Worm (Caenorhabditis elegans): ENCODE results near the gene sdz-11.

The sdz-11 gene

ce11 chrII:3739647-3740046 lies 12.4 kb downstream of the sdz-11 start, which contains the start of gene F12E12.2:
F12E12.2 (plus strand) TSS chrII:3739947.
- TF ChIP-seq rnt-1 (tag; optimal IDR thresholded peaks at IDR 0.05) = no peak
- no peak for TF ChIP-seq sptf-1 (tag; optimal IDR thresholded peaks at IDR 0.05)
- TF ChIP-seq egl-27 (tag; optimal IDR thresholded peaks at IDR 0.05) = no peak
- TF ChIP-seq snu-23 (GFP tag; optimal IDR thresholded peaks at IDR 0.05) = no peak
- no peak for TF ChIP-seq pax-3 (tag; optimal IDR thresholded peaks at IDR 0.05)
- no peak for TF ChIP-seq pqm-1 (tag; optimal IDR thresholded peaks at IDR 0.05)
- TF ChIP-seq lin-13 (GFP tag; optimal IDR thresholded peaks at IDR 0.05) = no peak

- TF ChIP-seq ceh-82 (tag; optimal IDR thresholded peaks at IDR 0.05) (no peak), C04F5.9 (tag; optimal IDR thresholded peaks at IDR 0.05) (no peak), pqm-1 (tag; optimal IDR thresholded peaks at IDR 0.05) (no peak), nhr-28 (tag; optimal IDR thresholded peaks at IDR 0.05) (no peak), alr-1 (tag; optimal IDR thresholded peaks at IDR 0.05; ENCODE audit: borderline replicate concordance) (no peak), Y116A8C.19 (tag; optimal IDR thresholded peaks at IDR 0.05; ENCODE audit: borderline replicate concordance) (no peak), zip-4 (GFP tag; optimal IDR thresholded peaks at IDR 0.05) (no peak), lsy-2 (tag; optimal IDR thresholded peaks at IDR 0.05) (no peak), irx-1 (tag; optimal IDR thresholded peaks at IDR 0.05) (no peak), nhr-11 (tag; optimal IDR thresholded peaks at IDR 0.05) (no peak), ztf-4 (tag; optimal IDR thresholded peaks at IDR 0.05) (no peak), mdl-1 (tag; optimal IDR thresholded peaks at IDR 0.05) (no peak), egl-13 (tag; optimal IDR thresholded peaks at IDR 0.05) (no peak), aly-2 (tag; optimal IDR thresholded peaks at IDR 0.05) (no peak), unc-86 (tag; optimal IDR thresholded peaks at IDR 0.05) (no peak), swsn-7 (tag; optimal IDR thresholded peaks at IDR 0.05) (no peak), nhr-237 (tag; optimal IDR thresholded peaks at IDR 0.05) (no peak), nhr-77 (tag; optimal IDR thresholded peaks at IDR 0.05) (no peak)
Observed at ce11 chrII:3736893-3737375, 15.2 kb downstream of the sdz-11 start, which contains the start of gene F12E12.6. F12E12.6 (minus strand) TSS chrII:3736943.

- TF ChIP-seq rnt-1 (tag; optimal IDR thresholded peaks at IDR 0.05) (no peak), unc-130 (tag; optimal IDR thresholded peaks at IDR 0.05) (no peak), swsn-7 (tag; optimal IDR thresholded peaks at IDR 0.05) (no peak), lin-15B (tag; optimal IDR thresholded peaks at IDR 0.05) (no peak)
Observed at ce11 chrII:3731723-3732122, 20.4 kb downstream of the sdz-11 start, which contains the start of the genes sdz-12 and bath-31. sdz-12 (minus strand) TSS chrII:3731823. bath-31 (plus strand) TSS chrII:3731973.

ce11 chrII:3727996-3728395 lies 24.1 kb downstream of the sdz-11 start, which contains the start of gene C46E10.8:
C46E10.8 (minus strand) TSS chrII:3728096.
- TF ChIP-seq unc-62 (GFP tag; optimal IDR thresholded peaks at IDR 0.05) = no peak
- no peak for TF ChIP-seq sptf-1 (tag; optimal IDR thresholded peaks at IDR 0.05)
- TF ChIP-seq elt-3 (tag; optimal IDR thresholded peaks at IDR 0.05) = no peak
- TF ChIP-seq F16B12.6 (tag; optimal IDR thresholded peaks at IDR 0.05) = no peak
- no peak for TF ChIP-seq lin-15B (tag; optimal IDR thresholded peaks at IDR 0.05)
- no peak for TF ChIP-seq snu-23 (GFP tag; optimal IDR thresholded peaks at IDR 0.05)
- TF ChIP-seq ets-5 (GFP tag; IDR thresholded peaks at IDR 0.05) = no peak
- no peak for TF ChIP-seq elt-2 (tag; optimal IDR thresholded peaks at IDR 0.05)
- TF ChIP-seq sox-4 (tag; optimal IDR thresholded peaks at IDR 0.05) = no peak
- TF ChIP-seq fkh-8 (tag; optimal IDR thresholded peaks at IDR 0.05) = no peak
- no peak for TF ChIP-seq swsn-7 (tag; optimal IDR thresholded peaks at IDR 0.05)
- TF ChIP-seq nhr-76 (tag; optimal IDR thresholded peaks at IDR 0.05) = no peak
- TF ChIP-seq nhr-19 (GFP tag; conservative IDR thresholded peaks at IDR 0.05) = no peak
